Worm (Caenorhabditis elegans) whole organism, L4 larva: ENCODE measurements around the gene mrp-2.

Experiments used
- D1046.2 ChIP-seq: fragments of 200-800 bp; sonication (Bioruptor generic); IDR thresholded peaks from 2 replicates; pipeline ENCODE4 v1.3.6; 2022; ENCODE audit warnings: missing genetic modification characterization, missing compliant biosample characterization
- F37D6.2 ChIP-seq: sonication (generic microtip); optimal IDR thresholded peaks from 2 replicates; lab custom pipeline; 2016; ENCODE audit warnings: mild to moderate bottlenecking, missing genetic modification characterization, missing compliant biosample characterization
- F44E2.7 ChIP-seq: fragments of 200-800 bp; sonication (Bioruptor generic); IDR thresholded peaks from 2 replicates; pipeline ENCODE4 v2.1.2; 2022; ENCODE audit warnings: missing genetic modification characterization, missing compliant biosample characterization
- Y105C5A.15 ChIP-seq: fragments of 200-800 bp; sonication (Bioruptor generic); IDR thresholded peaks from 2 replicates; pipeline ENCODE4 v1.3.6; 2022; ENCODE audit warnings: missing genetic modification characterization, missing compliant biosample characterization
- Y75B8A.6 ChIP-seq: fragments of 200-800 bp; sonication (Bioruptor generic); IDR thresholded peaks from 2 replicates; pipeline ENCODE4 v1.3.6; 2022; ENCODE audit warnings: missing genetic modification reagents, missing genetic modification characterization, missing compliant biosample characterization
- ZK337.2 ChIP-seq: fragments of 200-800 bp; sonication (Bioruptor generic); IDR thresholded peaks from 2 replicates; pipeline ENCODE4 v1.3.6; 2022; ENCODE audit warnings: missing genetic modification reagents, missing genetic modification characterization, missing compliant biosample characterization
- ZK546.5 ChIP-seq, 2 experiments: sonication (generic microtip); optimal IDR thresholded peaks; 2 replicates each; lab custom pipeline; 2017; ENCODE audit warnings: missing biosample characterization in 2 of 2, missing genetic modification characterization in 2 of 2
- ceh-32 ChIP-seq: sonication (generic microtip); optimal IDR thresholded peaks from 2 replicates; lab custom pipeline; 2016; ENCODE audit warnings: mild to moderate bottlenecking, missing genetic modification characterization, missing compliant biosample characterization; ENCODE audit not compliant: poor library complexity
- ceh-44 ChIP-seq: fragments of 200-800 bp; sonication (Bioruptor generic); IDR thresholded peaks from 2 replicates; pipeline ENCODE4 v1.3.6; 2022; ENCODE audit warnings: missing genetic modification reagents, missing genetic modification characterization, missing compliant biosample characterization
- ceh-62 ChIP-seq: sonication (generic microtip); optimal IDR thresholded peaks from 2 replicates; lab custom pipeline; 2017; ENCODE audit warnings: missing biosample characterization, missing genetic modification characterization
- daf-16 ChIP-seq, 3 experiments: sonication (generic microtip); optimal IDR thresholded peaks; 2 replicates each; lab custom pipeline; 2016 to 2017; ENCODE audit warnings: missing genetic modification characterization in 3 of 3, missing genetic modification reagents in 3 of 3, mild to moderate bottlenecking in 2 of 3, missing compliant biosample characterization in 2 of 3, missing biosample characterization in 1 of 3, moderate library complexity in 1 of 3
- daf-19 ChIP-seq: fragments of 200-800 bp; sonication (Bioruptor generic); conservative IDR thresholded peaks from 2 replicates; pipeline ENCODE4 v1.3.6; 2022; ENCODE audit warnings: missing genetic modification characterization, missing compliant biosample characterization
- daf-8 ChIP-seq: fragments of 200-800 bp; sonication (Bioruptor generic); IDR thresholded peaks from 2 replicates; pipeline ENCODE4 v1.3.6; 2022; ENCODE audit warnings: missing genetic modification characterization, missing compliant biosample characterization
- dmd-6 ChIP-seq: fragments of 200-800 bp; sonication (Bioruptor generic); IDR thresholded peaks from 2 replicates; pipeline ENCODE4 v1.3.6; 2022; ENCODE audit warnings: missing genetic modification reagents, missing genetic modification characterization, missing compliant biosample characterization
- dmd-8 ChIP-seq: fragments of 200-800 bp; sonication (Bioruptor generic); IDR thresholded peaks from 2 replicates; pipeline ENCODE4 v1.3.6; 2022; ENCODE audit warnings: missing genetic modification characterization, missing compliant biosample characterization
- duxl-1 ChIP-seq: sonication (generic microtip); optimal IDR thresholded peaks from 2 replicates; lab custom pipeline; 2016; ENCODE audit warnings: mild to moderate bottlenecking, missing genetic modification characterization, moderate library complexity, missing compliant biosample characterization; ENCODE audit not compliant: poor library complexity
- dve-1 ChIP-seq: sonication (generic microtip); optimal IDR thresholded peaks from 2 replicates; lab custom pipeline; 2017; ENCODE audit warnings: antibody characterized with exemption, mild to moderate bottlenecking, missing genetic modification characterization, missing compliant biosample characterization; ENCODE audit not compliant: insufficient read depth
- egl-43 ChIP-seq: fragments of 200-800 bp; sonication (Bioruptor generic); IDR thresholded peaks from 2 replicates; pipeline ENCODE4 v1.3.6; 2022; ENCODE audit warnings: missing genetic modification reagents, missing genetic modification characterization, missing compliant biosample characterization
- fkh-10 ChIP-seq: fragments of 150-350 bp; optimal IDR thresholded peaks from 2 replicates; lab custom pipeline; 2014; ENCODE audit warnings: missing biosample characterization, missing genetic modification reagents, missing genetic modification characterization
- fos-1 ChIP-seq: fragments of 150-350 bp; optimal IDR thresholded peaks from 2 replicates; lab custom pipeline; 2014; ENCODE audit warnings: missing biosample characterization, missing genetic modification characterization
- gei-8 ChIP-seq: fragments of 200-800 bp; sonication (Bioruptor generic); optimal IDR thresholded peaks from 2 replicates; lab custom pipeline; 2018; ENCODE audit warnings: mild to moderate bottlenecking, missing genetic modification characterization, missing compliant biosample characterization
- hif-1 ChIP-seq, 2 experiments: sonication (generic microtip); optimal IDR thresholded peaks; 2 replicates each; lab custom pipeline; 2016 to 2017; ENCODE audit warnings: missing compliant biosample characterization in 2 of 2, missing genetic modification characterization in 2 of 2, missing genetic modification reagents in 2 of 2, missing genotype in 2 of 2, mild to moderate bottlenecking in 1 of 2
- hlh-11 ChIP-seq: fragments of 200-800 bp; sonication (Bioruptor generic); optimal IDR thresholded peaks from 2 replicates; lab custom pipeline; 2018; ENCODE audit warnings: mild to moderate bottlenecking, missing genetic modification characterization, missing compliant biosample characterization
- jun-1 ChIP-seq: fragments of 150-350 bp; optimal IDR thresholded peaks from 2 replicates; lab custom pipeline; 2014; ENCODE audit warnings: missing biosample characterization, missing genetic modification reagents, missing genetic modification characterization
- lim-7 ChIP-seq: fragments of 200-800 bp; sonication (Bioruptor generic); IDR thresholded peaks from 2 replicates; pipeline ENCODE4 v1.3.6; 2022; ENCODE audit warnings: missing genetic modification characterization, missing compliant biosample characterization
- lin-15B ChIP-seq: fragments of 150-350 bp; sonication (generic microtip); optimal IDR thresholded peaks from 3 replicates; lab custom pipeline; 2014; ENCODE audit warnings: missing biosample characterization, missing genetic modification characterization
- lin-38 ChIP-seq: fragments of 200-800 bp; sonication (Bioruptor generic); IDR thresholded peaks from 2 replicates; pipeline ENCODE4 v1.3.6; 2022; ENCODE audit warnings: missing genetic modification reagents, missing genetic modification characterization, missing compliant biosample characterization
- lin-39 ChIP-seq: fragments of 150-350 bp; optimal IDR thresholded peaks from 2 replicates; lab custom pipeline; 2014; ENCODE audit warnings: missing biosample characterization, missing genetic modification reagents, missing genetic modification characterization
- lsy-2 ChIP-seq, 2 experiments: fragments of 150-350 bp in 1 of 2; sonication (generic microtip) in 1 of 2; optimal IDR thresholded peaks; 2 replicates each; lab custom pipeline; 2014 to 2017; ENCODE audit warnings: missing biosample characterization in 2 of 2, missing genetic modification characterization in 2 of 2
- mdl-1 ChIP-seq, 2 experiments: fragments of 150-350 bp in 1 of 2; sonication (generic microtip) in 1 of 2; optimal IDR thresholded peaks; 2 replicates each; lab custom pipeline; 2014 to 2017; ENCODE audit warnings: missing biosample characterization in 2 of 2, missing genetic modification characterization in 2 of 2
- mdt-29 ChIP-seq: fragments of 200-800 bp; sonication (Bioruptor generic); IDR thresholded peaks from 2 replicates; pipeline ENCODE4 v1.3.6; 2022; ENCODE audit warnings: missing genetic modification reagents, missing genetic modification characterization, missing compliant biosample characterization
- mep-1 ChIP-seq: fragments of 150-350 bp; sonication (generic microtip); optimal IDR thresholded peaks from 3 replicates; lab custom pipeline; 2014; ENCODE audit warnings: missing biosample characterization, missing genetic modification characterization
- mxl-2 ChIP-seq: fragments of 200-800 bp; sonication (Bioruptor generic); conservative IDR thresholded peaks from 2 replicates; pipeline ENCODE4 v1.3.6; 2022; ENCODE audit warnings: missing genetic modification reagents, missing genetic modification characterization, missing compliant biosample characterization
- mxl-3 ChIP-seq: fragments of 200-800 bp; sonication (Bioruptor generic); optimal IDR thresholded peaks from 2 replicates; lab custom pipeline; 2018; ENCODE audit warnings: mild to moderate bottlenecking, missing genetic modification characterization, missing compliant biosample characterization
- nhr-10 ChIP-seq: fragments of 150-350 bp; optimal IDR thresholded peaks from 2 replicates; lab custom pipeline; 2014; ENCODE audit warnings: missing biosample characterization, missing genetic modification characterization
- nhr-25 ChIP-seq: sonication (generic microtip); optimal IDR thresholded peaks from 2 replicates; lab custom pipeline; 2017; ENCODE audit warnings: missing genetic modification characterization, mild to moderate bottlenecking, missing compliant biosample characterization, antibody characterized with exemption, moderate library complexity, borderline replicate concordance; ENCODE audit not compliant: insufficient read depth
- nhr-41 ChIP-seq: fragments of 200-800 bp; sonication (Bioruptor generic); IDR thresholded peaks from 2 replicates; pipeline ENCODE4 v1.3.6; 2022; ENCODE audit warnings: missing genetic modification reagents, missing genetic modification characterization, missing compliant biosample characterization
- nhr-48 ChIP-seq: sonication (generic microtip); optimal IDR thresholded peaks from 2 replicates; lab custom pipeline; 2016; ENCODE audit warnings: mild to moderate bottlenecking, missing genetic modification characterization, missing compliant biosample characterization
- nhr-6 ChIP-seq: fragments of 150-350 bp; optimal IDR thresholded peaks from 2 replicates; lab custom pipeline; 2014; ENCODE audit warnings: missing biosample characterization, missing genetic modification characterization
- nhr-76 ChIP-seq: fragments of 150-350 bp; optimal IDR thresholded peaks from 2 replicates; lab custom pipeline; 2014; ENCODE audit warnings: missing biosample characterization, missing genetic modification characterization
- nhr-77 ChIP-seq: fragments of 150-350 bp; optimal IDR thresholded peaks from 2 replicates; lab custom pipeline; 2014; ENCODE audit warnings: missing biosample characterization, missing genetic modification characterization
- php-3 ChIP-seq: fragments of 200-800 bp; sonication (Bioruptor generic); IDR thresholded peaks from 2 replicates; pipeline ENCODE4 v1.3.6; 2022; ENCODE audit warnings: missing genetic modification reagents, missing genetic modification characterization, missing compliant biosample characterization
- rbr-2 ChIP-seq: sonication (generic microtip); optimal IDR thresholded peaks from 2 replicates; lab custom pipeline; 2016; ENCODE audit warnings: missing genotype, missing genetic modification characterization, missing compliant biosample characterization
- snpc-1.2 ChIP-seq: fragments of 200-800 bp; sonication (Bioruptor generic); IDR thresholded peaks from 2 replicates; pipeline ENCODE4 v1.3.6; 2022; ENCODE audit warnings: missing genetic modification reagents, missing genetic modification characterization, missing compliant biosample characterization
- spr-3 ChIP-seq: fragments of 200-800 bp; sonication (Bioruptor generic); optimal IDR thresholded peaks from 2 replicates; lab custom pipeline; 2018; ENCODE audit warnings: mild to moderate bottlenecking, missing genetic modification characterization, missing compliant biosample characterization
- tag-97 ChIP-seq: fragments of 200-800 bp; sonication (Bioruptor generic); IDR thresholded peaks from 2 replicates; pipeline ENCODE4 v1.3.6; 2022; ENCODE audit warnings: missing genetic modification characterization, missing compliant biosample characterization
- tra-1 ChIP-seq: fragments of 200-800 bp; sonication (Bioruptor generic); IDR thresholded peaks from 2 replicates; pipeline ENCODE4 v1.3.6; 2022; ENCODE audit warnings: missing genetic modification reagents, missing genetic modification characterization, missing compliant biosample characterization
- unc-39 ChIP-seq: sonication (generic microtip); optimal IDR thresholded peaks from 2 replicates; lab custom pipeline; 2017; ENCODE audit warnings: missing biosample characterization, missing genetic modification characterization
- vab-7 ChIP-seq: fragments of 200-800 bp; sonication (Bioruptor generic); IDR thresholded peaks from 2 replicates; pipeline ENCODE4 v1.3.6; 2022; ENCODE audit warnings: missing genetic modification reagents, missing genetic modification characterization, missing compliant biosample characterization
- zag-1 ChIP-seq: fragments of 150-350 bp; optimal IDR thresholded peaks from 2 replicates; lab custom pipeline; 2014; ENCODE audit warnings: missing biosample characterization, missing genetic modification characterization
- zfp-3 ChIP-seq: fragments of 200-800 bp; sonication (Bioruptor generic); conservative IDR thresholded peaks from 2 replicates; pipeline ENCODE4 v1.3.6; 2022; ENCODE audit warnings: missing genetic modification reagents, missing genetic modification characterization, missing compliant biosample characterization
- zip-2 ChIP-seq: fragments of 150-350 bp; optimal IDR thresholded peaks from 2 replicates; lab custom pipeline; 2014; ENCODE audit warnings: missing biosample characterization, missing genetic modification characterization

The mrp-2 gene

DNA sequence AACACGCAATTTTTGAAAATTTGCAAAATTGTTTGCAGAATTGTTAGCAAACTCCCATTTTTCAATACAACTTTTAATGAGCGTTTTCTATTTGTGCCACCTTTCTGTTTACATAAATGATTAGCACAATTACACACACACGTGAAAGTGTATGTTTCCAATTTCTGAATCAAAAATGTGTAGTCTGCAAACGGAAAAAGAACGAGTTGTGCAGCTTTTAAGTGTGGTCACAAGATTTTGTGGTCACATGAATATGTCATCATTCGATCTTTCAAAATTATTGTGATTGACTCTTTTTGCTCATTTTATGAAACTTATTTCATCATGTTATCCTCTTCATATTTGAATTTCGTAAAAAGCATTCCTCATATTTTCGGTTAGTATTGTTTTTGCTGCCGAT, 28.2 kb upstream of the mrp-2 start (continued):
- TF ChIP-seq gei-8 (GFP tag; lab: Kevin White, UChicago) = no peak
- no peak for TF ChIP-seq dmd-8
- no peak for TF ChIP-seq tra-1 (GFP tag; lab: Robert Waterston, UW)
- TF ChIP-seq nhr-10 (tag; lab: Kevin White, UChicago) = no peak
- TF ChIP-seq php-3 (GFP tag; lab: Robert Waterston, UW) = no peak
- no peak for TF ChIP-seq zag-1 (tag; lab: Kevin White, UChicago)
- no peak for TF ChIP-seq nhr-6 (tag; lab: Kevin White, UChicago)
- peak; percentile 4 for TF ChIP-seq nhr-77 (tag; lab: Kevin White, UChicago)
- no peak for TF ChIP-seq fkh-10 (GFP tag; lab: Kevin White, UChicago)
- TF ChIP-seq zip-2 (tag; lab: Kevin White, UChicago) = no peak
- TF ChIP-seq lin-38 = no peak
- no peak for TF ChIP-seq Y105C5A.15 (GFP tag; lab: Robert Waterston, UW)
- no peak for TF ChIP-seq spr-3 (GFP tag; lab: Kevin White, UChicago)
- TF ChIP-seq nhr-25 (tag; lab: Kevin White, UChicago) = no peak
- TF ChIP-seq mxl-3 (GFP tag; lab: Kevin White, UChicago) = no peak
- no peak for TF ChIP-seq egl-43
- TF ChIP-seq F37D6.2 (tag; lab: Kevin White, UChicago) = no peak
- TF ChIP-seq hif-1 (tag; optimal IDR thresholded peaks at IDR 0.05; lab: Kevin White, UChicago) = no peak
- peak; percentile 31; the same call in 1 of the 2 replicates for TF ChIP-seq dmd-6 (GFP tag; lab: Robert Waterston, UW)
- TF ChIP-seq ceh-32 (tag; lab: Kevin White, UChicago) = no peak
- no peak for TF ChIP-seq ceh-44 (GFP tag; lab: Robert Waterston, UW)
- no peak for TF ChIP-seq lin-15B (tag; lab: Kevin White, UChicago)
- no peak for TF ChIP-seq lin-39 (tag; lab: Kevin White, UChicago)
- no peak for TF ChIP-seq snpc-1.2 (GFP tag; lab: Robert Waterston, UW)
- TF ChIP-seq mdt-29 (GFP tag; lab: Robert Waterston, UW) = no peak
- TF ChIP-seq hlh-11 (tag; lab: Kevin White, UChicago) = peak; percentile 44
- no peak for TF ChIP-seq jun-1 (tag; lab: Kevin White, UChicago)
- TF ChIP-seq daf-8 (GFP tag; lab: Robert Waterston, UW) = no peak
- no peak for TF ChIP-seq nhr-48 (tag; lab: Kevin White, UChicago)
- no peak for TF ChIP-seq unc-39
- TF ChIP-seq lsy-2 (tag; optimal IDR thresholded peaks at IDR 0.05; lab: Kevin White, UChicago) = no peak
- TF ChIP-seq ZK546.5 (tag; optimal IDR thresholded peaks at IDR 0.05; lab: Kevin White, UChicago) = no peak
- no peak for TF ChIP-seq rbr-2
- TF ChIP-seq mxl-2 = no peak
- no peak for TF ChIP-seq nhr-76 (tag; lab: Kevin White, UChicago)
- TF ChIP-seq D1046.2 (GFP tag; lab: Robert Waterston, UW) = no peak
- TF ChIP-seq tag-97 = no peak
- TF ChIP-seq F44E2.7 (GFP tag; lab: Robert Waterston, UW) = no peak
- TF ChIP-seq mdl-1 (tag; optimal IDR thresholded peaks at IDR 0.05; lab: Kevin White, UChicago) = peak in 1 of 2 experiments; percentile 35
- TF ChIP-seq Y75B8A.6 (GFP tag; lab: Robert Waterston, UW) = no peak
- TF ChIP-seq daf-16 (GFP tag; optimal IDR thresholded peaks at IDR 0.05; lab: Kevin White, UChicago) = no peak
- TF ChIP-seq daf-16 (tag; optimal IDR thresholded peaks at IDR 0.05; lab: Kevin White, UChicago) = peak; percentile 78
- TF ChIP-seq daf-19 = no peak
- no peak for TF ChIP-seq vab-7 (GFP tag; lab: Robert Waterston, UW)
- no peak for TF ChIP-seq fos-1 (tag; lab: Kevin White, UChicago)
- TF ChIP-seq ceh-62 (tag; lab: Kevin White, UChicago) = no peak
- TF ChIP-seq mep-1 (tag; lab: Kevin White, UChicago) = peak; percentile 1
- no peak for TF ChIP-seq ZK337.2
- TF ChIP-seq zfp-3 = no peak
- TF ChIP-seq lim-7 (GFP tag; lab: Robert Waterston, UW) = no peak
- no peak for TF ChIP-seq nhr-41 (GFP tag; lab: Robert Waterston, UW)
- TF ChIP-seq dve-1 (tag; lab: Kevin White, UChicago) = peak; percentile 55
- TF ChIP-seq duxl-1 (tag; lab: Kevin White, UChicago) = no peak
